Fruit fly (Drosophila melanogaster) whole organism, embryonic: ENCODE data around the gene EMC6.
A peak's percentile ranks its signal among the peaks of the same experiment; 100 is the strongest.

ENCODE experiments used
- Antp ChIP-seq: fragments of 200-800 bp; sonication (Bioruptor generic); optimal IDR thresholded peaks from 3 replicates; lab custom pipeline; 2016; ENCODE audit warnings: missing biosample characterization, missing genetic modification characterization
- Bdp1 ChIP-seq: fragments of 200-800 bp; sonication (Bioruptor generic); optimal IDR thresholded peaks from 3 replicates; lab custom pipeline; 2016; ENCODE audit warnings: missing biosample characterization, missing genetic modification characterization
- CG10274 ChIP-seq: fragments of 200-800 bp; sonication (Bioruptor generic); optimal IDR thresholded peaks from 3 replicates; lab custom pipeline; 2017; ENCODE audit warnings: missing biosample characterization, mild to moderate bottlenecking, missing genetic modification characterization
- CG11247 ChIP-seq: fragments of 200-800 bp; sonication (Bioruptor generic); IDR thresholded peaks from 2 replicates; pipeline ENCODE4 v1.3.6; 2022; ENCODE audit warnings: missing biosample characterization, missing genetic modification characterization
- CG12071 ChIP-seq: fragments of 200-800 bp; sonication (Bioruptor generic); optimal IDR thresholded peaks from 3 replicates; lab custom pipeline; 2018; ENCODE audit warnings: missing biosample characterization, mild to moderate bottlenecking, missing genetic modification characterization
- CG15269 ChIP-seq: fragments of 200-800 bp; sonication (Bioruptor generic); optimal IDR thresholded peaks from 2 replicates; lab custom pipeline; 2018; ENCODE audit warnings: missing biosample characterization, mild to moderate bottlenecking, missing genetic modification characterization, moderate library complexity
- CG1529 ChIP-seq: fragments of 200-800 bp; sonication (Bioruptor generic); optimal IDR thresholded peaks from 3 replicates; lab custom pipeline; 2018; ENCODE audit warnings: missing biosample characterization, missing genetic modification characterization
- CG16813 ChIP-seq: fragments of 200-800 bp; sonication (Bioruptor generic); IDR thresholded peaks from 3 replicates; pipeline ENCODE4 v1.3.6; 2022; ENCODE audit warnings: missing biosample characterization, missing genetic modification characterization; ENCODE audit not compliant: partially characterized antibody
- CG1792 ChIP-seq: fragments of 200-800 bp; sonication (Bioruptor generic); optimal IDR thresholded peaks from 2 replicates; lab custom pipeline; 2016; ENCODE audit warnings: missing biosample characterization, missing genetic modification characterization
- CG2199 ChIP-seq: fragments of 200-800 bp; sonication (Bioruptor generic); IDR thresholded peaks from 3 replicates; pipeline ENCODE4 v1.3.6; 2022; ENCODE audit warnings: missing biosample characterization, missing genetic modification characterization
- CG33213 ChIP-seq: fragments of 200-800 bp; sonication (Bioruptor generic); optimal IDR thresholded peaks from 3 replicates; lab custom pipeline; 2016; ENCODE audit warnings: missing biosample characterization, missing genetic modification characterization
- CG3407 ChIP-seq: fragments of 200-800 bp; sonication (Bioruptor generic); optimal IDR thresholded peaks from 2 replicates; lab custom pipeline; 2018; ENCODE audit warnings: missing biosample characterization, mild to moderate bottlenecking, missing genetic modification characterization
- CG4707 ChIP-seq: fragments of 200-800 bp; sonication (Bioruptor generic); optimal IDR thresholded peaks from 2 replicates; lab custom pipeline; 2018; ENCODE audit warnings: missing biosample characterization, mild to moderate bottlenecking, missing genetic modification characterization, moderate library complexity
- CG7372 ChIP-seq: fragments of 200-800 bp; sonication (Bioruptor generic); IDR thresholded peaks from 2 replicates; pipeline ENCODE4 v1.3.6; 2022; ENCODE audit warnings: missing biosample characterization, missing genetic modification characterization
- CG7786 ChIP-seq: fragments of 200-800 bp; sonication (Bioruptor generic); optimal IDR thresholded peaks from 2 replicates; lab custom pipeline; 2016; ENCODE audit warnings: missing biosample characterization, missing genetic modification characterization
- CG8359 ChIP-seq: fragments of 200-800 bp; sonication (Bioruptor generic); optimal IDR thresholded peaks from 2 replicates; lab custom pipeline; 2017; ENCODE audit warnings: missing biosample characterization, mild to moderate bottlenecking, missing genetic modification characterization, borderline replicate concordance
- CG9609 ChIP-seq: fragments of 200-800 bp; sonication (Bioruptor generic); optimal IDR thresholded peaks from 3 replicates; lab custom pipeline; 2016; ENCODE audit warnings: missing biosample characterization, missing genetic modification characterization
- Dek ChIP-seq: fragments of 200-800 bp; sonication (Bioruptor generic); optimal IDR thresholded peaks from 3 replicates; lab custom pipeline; 2019; ENCODE audit warnings: missing biosample characterization, mild to moderate bottlenecking, missing genetic modification characterization, moderate library complexity
- Dref ChIP-seq: fragments of 200-800 bp; sonication (Bioruptor generic); IDR thresholded peaks from 2 replicates; pipeline ENCODE4 v1.3.6; 2022; ENCODE audit warnings: missing biosample characterization, missing genetic modification characterization
- Drgx ChIP-seq: fragments of 200-800 bp; sonication (Bioruptor generic); IDR thresholded peaks from 2 replicates; pipeline ENCODE4 v1.3.6; 2022; ENCODE audit warnings: missing biosample characterization, missing genetic modification characterization
- Ets97D ChIP-seq: fragments of 200-800 bp; sonication (Bioruptor generic); optimal IDR thresholded peaks from 3 replicates; lab custom pipeline; 2016; ENCODE audit warnings: missing biosample characterization, missing genetic modification characterization
- HLH54F ChIP-seq: fragments of 200-800 bp; sonication (Bioruptor generic); optimal IDR thresholded peaks from 3 replicates; lab custom pipeline; 2016; ENCODE audit warnings: missing biosample characterization, missing genetic modification characterization
- Lhr ChIP-seq: fragments of 200-800 bp; sonication (Bioruptor generic); optimal IDR thresholded peaks from 3 replicates; lab custom pipeline; 2017; ENCODE audit warnings: mild to moderate bottlenecking, missing biosample characterization, missing genetic modification reagents, missing genetic modification characterization
- Mes4 ChIP-seq: fragments of 200-800 bp; sonication (Bioruptor generic); optimal IDR thresholded peaks from 2 replicates; lab custom pipeline; 2016; ENCODE audit warnings: missing biosample characterization, missing genetic modification characterization
- NFAT ChIP-seq: fragments of 200-800 bp; sonication (Bioruptor generic); IDR thresholded peaks from 2 replicates; pipeline ENCODE4 v1.3.6; 2022; ENCODE audit warnings: missing biosample characterization, missing genetic modification characterization
- Nf-YC ChIP-seq: fragments of 200-800 bp; optimal IDR thresholded peaks from 3 replicates; lab custom pipeline; 2019; ENCODE audit warnings: missing biosample characterization, mild to moderate bottlenecking, missing genetic modification characterization, moderate library complexity
- Optix ChIP-seq: fragments of 200-800 bp; sonication (Bioruptor generic); IDR thresholded peaks from 3 replicates; pipeline ENCODE4 v1.3.6; 2022; ENCODE audit warnings: missing biosample characterization, missing genetic modification characterization
- Poxn ChIP-seq: fragments of 200-800 bp; sonication (Bioruptor generic); IDR thresholded peaks from 2 replicates; pipeline ENCODE4 v1.3.6; 2022; ENCODE audit warnings: missing biosample characterization, missing genetic modification characterization
- Scr ChIP-seq: fragments of 200-800 bp; sonication (Bioruptor generic); IDR thresholded peaks from 2 replicates; pipeline ENCODE4 v1.3.6; 2022; ENCODE audit warnings: missing biosample characterization, missing genetic modification characterization; ENCODE audit not compliant: partially characterized antibody
- Sin3A ChIP-seq: fragments of >200 bp; optimal IDR thresholded peaks from 2 replicates; lab custom pipeline; 2018
- Sry-β ChIP-seq: fragments of 200-800 bp; sonication (Bioruptor generic); optimal IDR thresholded peaks from 2 replicates; lab custom pipeline; 2018; ENCODE audit warnings: missing biosample characterization, mild to moderate bottlenecking, missing genetic modification characterization, moderate library complexity
- Taf1 ChIP-seq: fragments of 200-800 bp; sonication (Bioruptor generic); IDR thresholded peaks from 2 replicates; pipeline ENCODE4 v1.3.6; 2022; ENCODE audit warnings: missing biosample characterization, missing genetic modification characterization
- ase ChIP-seq: fragments of 200-800 bp; sonication (Bioruptor generic); IDR thresholded peaks from 3 replicates; pipeline ENCODE4 v1.3.6; 2022; ENCODE audit warnings: missing biosample characterization, missing genetic modification characterization
- az2 ChIP-seq: fragments of 200-800 bp; sonication (Bioruptor generic); optimal IDR thresholded peaks from 3 replicates; lab custom pipeline; 2016; ENCODE audit warnings: missing biosample characterization, missing genetic modification characterization
- caup ChIP-seq: fragments of 200-800 bp; sonication (Bioruptor generic); optimal IDR thresholded peaks from 3 replicates; lab custom pipeline; 2017; ENCODE audit warnings: missing biosample characterization, mild to moderate bottlenecking, missing genetic modification characterization, moderate library complexity; ENCODE audit not compliant: severe bottlenecking
- chinmo ChIP-seq: fragments of 200-800 bp; sonication (Bioruptor generic); IDR thresholded peaks from 4 replicates; pipeline ENCODE4 v1.3.6; 2022; ENCODE audit warnings: missing biosample characterization, missing genetic modification characterization; ENCODE audit not compliant: partially characterized antibody
- chm ChIP-seq: fragments of 200-800 bp; sonication (Bioruptor generic); IDR thresholded peaks from 2 replicates; pipeline ENCODE4 v1.3.6; 2022; ENCODE audit warnings: missing biosample characterization, missing genetic modification characterization
- dan ChIP-seq: fragments of 200-800 bp; sonication (Bioruptor generic); IDR thresholded peaks from 2 replicates; pipeline ENCODE4 v1.3.6; 2022; ENCODE audit warnings: missing biosample characterization, missing genetic modification characterization
- fd64A ChIP-seq: fragments of 200-800 bp; sonication (Bioruptor generic); optimal IDR thresholded peaks from 3 replicates; lab custom pipeline; 2018; ENCODE audit warnings: missing biosample characterization, mild to moderate bottlenecking, missing genetic modification characterization
- ftz-f1 ChIP-seq: fragments of 200-800 bp; sonication (Bioruptor generic); optimal IDR thresholded peaks from 2 replicates; lab custom pipeline; 2016; ENCODE audit warnings: missing biosample characterization, missing genetic modification characterization
- knrl ChIP-seq: fragments of 200-800 bp; sonication (Bioruptor generic); IDR thresholded peaks from 3 replicates; pipeline ENCODE4 v1.3.6; 2022; ENCODE audit warnings: missing biosample characterization, missing genetic modification characterization; ENCODE audit not compliant: partially characterized antibody
- nerfin-2 ChIP-seq: fragments of 200-800 bp; sonication (Bioruptor generic); IDR thresholded peaks from 2 replicates; pipeline ENCODE4 v1.3.6; 2022; ENCODE audit warnings: missing biosample characterization, missing genetic modification characterization; ENCODE audit not compliant: partially characterized antibody
- oc ChIP-seq: fragments of 200-800 bp; sonication (Bioruptor generic); optimal IDR thresholded peaks from 2 replicates; lab custom pipeline; 2018; ENCODE audit warnings: missing biosample characterization, mild to moderate bottlenecking, missing genetic modification characterization, moderate library complexity
- phol ChIP-seq: fragments of 200-800 bp; sonication (Bioruptor generic); optimal IDR thresholded peaks from 3 replicates; lab custom pipeline; 2018; ENCODE audit warnings: missing biosample characterization, mild to moderate bottlenecking, missing genetic modification characterization, moderate library complexity
- repo ChIP-seq: fragments of 200-800 bp; sonication (Bioruptor generic); optimal IDR thresholded peaks from 2 replicates; lab custom pipeline; 2016; ENCODE audit warnings: missing biosample characterization, missing genetic modification characterization
- sens-2 ChIP-seq: fragments of 200-800 bp; sonication (Bioruptor generic); IDR thresholded peaks from 2 replicates; pipeline ENCODE4 v1.3.6; 2022; ENCODE audit warnings: missing biosample characterization, missing genetic modification characterization
- usp ChIP-seq: fragments of >200 bp; optimal IDR thresholded peaks from 2 replicates; lab custom pipeline; 2017; ENCODE audit warnings: missing biosample characterization, missing genetic modification characterization
- vvl ChIP-seq: fragments of 200-800 bp; sonication (Bioruptor generic); IDR thresholded peaks from 2 replicates; pipeline ENCODE4 v1.3.6; 2022; ENCODE audit warnings: missing biosample characterization, missing genetic modification characterization
- z ChIP-seq: fragments of 200-800 bp; sonication (Bioruptor generic); IDR thresholded peaks from 3 replicates; pipeline ENCODE4 v1.3.6; 2022; ENCODE audit warnings: missing biosample characterization, missing genetic modification characterization
- zfh1 ChIP-seq: fragments of 200-800 bp; sonication (Bioruptor generic); IDR thresholded peaks from 3 replicates; pipeline ENCODE4 v1.3.6; 2022; ENCODE audit warnings: missing biosample characterization, missing genetic modification characterization

The EMC6 gene

dm6 chr3R:25024895-25025557, at the start of gene EMC6, which contains the start of gene Hr96 (continued):
- TF ChIP-seq fd64A (GFP tag; lab: Kevin White, UChicago) (peak; percentile 76), CG15269 (tag; lab: Kevin White, UChicago) (peak; percentile 94), dan (peak; percentile 65), Ets97D (peak; percentile 93), ftz-f1 (GFP tag; lab: Kevin White, UChicago) (peak; percentile 78), CG3407 (peak; percentile 70), repo (peak; percentile 82), Sry-β (peak; percentile 49), CG9609 (GFP tag; lab: Kevin White, UChicago) (peak; percentile 91), usp (GFP tag; lab: Kevin White, UChicago) (no peak), NFAT (GFP tag; lab: Robert Waterston, UW) (peak; percentile 97), CG16813 (peak; percentile 74), CG8359 (GFP tag; lab: Kevin White, UChicago) (peak; percentile 57), CG4707 (peak; percentile 72), vvl (GFP tag; lab: Robert Waterston, UW) (peak; percentile 96), HLH54F (peak; percentile 96), Bdp1 (GFP tag; lab: Kevin White, UChicago) (peak; percentile 85), knrl (GFP tag; lab: Robert Waterston, UW) (peak; percentile 69), Dek (peak; percentile 93), nerfin-2 (GFP tag; lab: Robert Waterston, UW) (peak; percentile 74; the same call in 1 of the 2 replicates), Sin3A (lab: Kevin White, UChicago) (peak; percentile 70), z (peak; percentile 7; the same call in 1 of the 3 replicates), CG12071 (GFP tag; lab: Kevin White, UChicago) (peak; percentile 88), CG10274 (GFP tag; lab: Kevin White, UChicago) (peak; percentile 57), Drgx (GFP tag; lab: Robert Waterston, UW) (peak; percentile 92), Scr (GFP tag; lab: Robert Waterston, UW) (peak; percentile 69), Mes4 (GFP tag; lab: Kevin White, UChicago) (peak; percentile 91), oc (no peak), Poxn (GFP tag; lab: Robert Waterston, UW) (peak; percentile 77), CG1529 (GFP tag; lab: Kevin White, UChicago) (peak; percentile 78), Lhr (GFP tag; lab: Kevin White, UChicago) (peak; percentile 78), CG2199 (peak; percentile 87; the same call in 2 of the 3 replicates), CG33213 (peak; percentile 90), az2 (GFP tag; lab: Kevin White, UChicago) (peak; percentile 94), caup (GFP tag; lab: Kevin White, UChicago) (peak; percentile 94), CG11247 (GFP tag; lab: Robert Waterston, UW) (peak; percentile 93), zfh1 (GFP tag; lab: Robert Waterston, UW) (peak; percentile 96), CG7786 (GFP tag; lab: Kevin White, UChicago) (peak; percentile 92), Dref (GFP tag; lab: Robert Waterston, UW) (peak; percentile 85), Nf-YC (tag; lab: Kevin White, UChicago) (peak; percentile 84), Optix (peak; percentile 86), CG7372 (GFP tag; lab: Robert Waterston, UW) (peak; percentile 91), chinmo (GFP tag; lab: Robert Waterston, UW) (peak; percentile 56; the same call in 1 of the 4 replicates), chm (GFP tag; lab: Robert Waterston, UW) (peak; percentile 95), sens-2 (GFP tag; lab: Robert Waterston, UW) (peak; percentile 96), Antp (peak; percentile 90), Taf1 (GFP tag; lab: Robert Waterston, UW) (peak; percentile 89), ase (GFP tag; lab: Robert Waterston, UW) (peak; percentile 90), CG1792 (GFP tag; lab: Kevin White, UChicago) (peak; percentile 87), phol (peak; percentile 94)
